Fruit fly (Drosophila melanogaster) whole organism, wandering third instar larva: ENCODE results near the gene CG32793.

Experiments used
- CG32264 ChIP-seq: fragments of 200-800 bp; sonication (Bioruptor generic); optimal IDR thresholded peaks from 2 replicates; lab custom pipeline; 2016; ENCODE audit warnings: missing biosample characterization, missing genetic modification characterization
- CG9705 ChIP-seq: fragments of 200-800 bp; sonication (Bioruptor generic); optimal IDR thresholded peaks from 2 replicates; lab custom pipeline; 2018; ENCODE audit warnings: missing biosample characterization, mild to moderate bottlenecking, missing genetic modification characterization
- CrebA ChIP-seq: fragments of 200-800 bp; sonication (Bioruptor generic); optimal IDR thresholded peaks from 2 replicates; lab custom pipeline; 2016; ENCODE audit warnings: missing biosample characterization, mild to moderate bottlenecking, missing genetic modification characterization, borderline replicate concordance
- Dfd ChIP-seq: fragments of >200 bp; optimal IDR thresholded peaks from 2 replicates; lab custom pipeline; 2017; ENCODE audit warnings: missing biosample characterization, missing genetic modification characterization
- Hnf4 ChIP-seq: fragments of 200-800 bp; sonication (Bioruptor generic); optimal IDR thresholded peaks from 2 replicates; lab custom pipeline; 2016; ENCODE audit warnings: missing biosample characterization, mild to moderate bottlenecking, missing genetic modification characterization
- Hr78 ChIP-seq: fragments of >200 bp; optimal IDR thresholded peaks from 2 replicates; lab custom pipeline; 2017; ENCODE audit warnings: missing biosample characterization, missing genetic modification characterization
- Hr83 ChIP-seq: fragments of 200-300 bp; sonication (Bioruptor generic); optimal IDR thresholded peaks from 2 replicates; lab custom pipeline; 2016; ENCODE audit warnings: missing biosample characterization, mild to moderate bottlenecking, missing genetic modification characterization, moderate library complexity; ENCODE audit not compliant: poor library complexity, severe bottlenecking
- Mio ChIP-seq: sonication (Bioruptor generic); optimal IDR thresholded peaks from 2 replicates; lab custom pipeline; 2016; ENCODE audit warnings: missing biosample characterization, missing genetic modification characterization
- Myc ChIP-seq: fragments of >200 bp; optimal IDR thresholded peaks from 2 replicates; lab custom pipeline; 2017
- N ChIP-seq: fragments of >200 bp; optimal IDR thresholded peaks from 2 replicates; lab custom pipeline; 2018; ENCODE audit warnings: missing biosample characterization, missing external identifiers, missing genetic modification characterization
- OdsH ChIP-seq: fragments of 200-800 bp; sonication (Bioruptor generic); optimal IDR thresholded peaks from 2 replicates; lab custom pipeline; 2016; ENCODE audit warnings: missing biosample characterization, mild to moderate bottlenecking, missing genetic modification characterization
- Rel ChIP-seq, 2 experiments: fragments of 200-800 bp; sonication (Bioruptor generic) in 1 of 2; optimal IDR thresholded peaks; 2 replicates in 1 of 2; 3 replicates in 1 of 2; lab custom pipeline; 2016 to 2019; ENCODE audit warnings: mild to moderate bottlenecking in 2 of 2, missing biosample characterization in 2 of 2, missing genetic modification characterization in 2 of 2, moderate library complexity in 1 of 2
- Sp1 ChIP-seq: fragments of 200-800 bp; sonication (Bioruptor generic); optimal IDR thresholded peaks from 3 replicates; lab custom pipeline; 2019; ENCODE audit warnings: missing biosample characterization, mild to moderate bottlenecking, missing genetic modification characterization, moderate library complexity
- brk ChIP-seq: fragments of 200-800 bp; sonication (Bioruptor generic); optimal IDR thresholded peaks from 2 replicates; lab custom pipeline; 2016; ENCODE audit warnings: missing biosample characterization, mild to moderate bottlenecking, missing genetic modification characterization
- dl ChIP-seq, 2 experiments: fragments of 175-275, 200-275 bp in 1 of 2; fragments of 200-275 bp in 1 of 2; sonication (Bioruptor generic); optimal IDR thresholded peaks; lab custom pipeline; 2018; ENCODE audit warnings: mild to moderate bottlenecking in 2 of 2, missing biosample characterization in 2 of 2, missing genetic modification characterization in 2 of 2, moderate library complexity in 2 of 2; ENCODE audit not compliant: partially characterized antibody in 2 of 2, insufficient read depth in 1 of 2
- dmrt93B ChIP-seq: fragments of 200-800 bp; sonication (Bioruptor generic); optimal IDR thresholded peaks from 2 replicates; lab custom pipeline; 2018; ENCODE audit warnings: missing biosample characterization, mild to moderate bottlenecking, missing genetic modification characterization
- ey ChIP-seq: fragments of 200-800 bp; sonication (Bioruptor generic); optimal IDR thresholded peaks from 2 replicates; lab custom pipeline; 2016; ENCODE audit warnings: missing biosample characterization, missing genetic modification characterization
- fru ChIP-seq: fragments of 200-800 bp; sonication (Bioruptor generic); optimal IDR thresholded peaks from 3 replicates; lab custom pipeline; 2016; ENCODE audit warnings: missing biosample characterization, mild to moderate bottlenecking, missing genetic modification characterization
- h ChIP-seq: fragments of 200-800 bp; sonication (Bioruptor generic); optimal IDR thresholded peaks from 3 replicates; lab custom pipeline; 2016; ENCODE audit warnings: missing biosample characterization, mild to moderate bottlenecking, missing genetic modification characterization
- jim ChIP-seq: fragments of 175-275, 200-325 bp; sonication (Bioruptor generic); optimal IDR thresholded peaks from 2 replicates; lab custom pipeline; 2016; ENCODE audit warnings: missing biosample characterization, mild to moderate bottlenecking, missing genetic modification characterization
- lola ChIP-seq: fragments of >200 bp; optimal IDR thresholded peaks from 2 replicates; lab custom pipeline; 2017; ENCODE audit warnings: missing biosample characterization, missing genetic modification characterization
- pan ChIP-seq: fragments of >200 bp; optimal IDR thresholded peaks from 2 replicates; lab custom pipeline; 2017
- psq ChIP-seq: fragments of 200-800 bp; sonication (Bioruptor generic); optimal IDR thresholded peaks from 3 replicates; lab custom pipeline; 2017; ENCODE audit warnings: missing biosample characterization, mild to moderate bottlenecking, missing genetic modification characterization, moderate library complexity
- rgr ChIP-seq: fragments of 200-800 bp; sonication (Bioruptor generic); optimal IDR thresholded peaks from 3 replicates; lab custom pipeline; 2016; ENCODE audit warnings: missing biosample characterization, mild to moderate bottlenecking, missing genetic modification characterization
- sage ChIP-seq: fragments of 200-800 bp; sonication (Bioruptor generic); optimal IDR thresholded peaks from 2 replicates; lab custom pipeline; 2016; ENCODE audit warnings: missing biosample characterization, mild to moderate bottlenecking, missing genetic modification characterization
- sv ChIP-seq: fragments of 200-800 bp; sonication (Bioruptor generic); optimal IDR thresholded peaks from 3 replicates; lab custom pipeline; 2016; ENCODE audit warnings: missing biosample characterization, missing genetic modification characterization
- tai ChIP-seq: sonication (Bioruptor generic); optimal IDR thresholded peaks from 2 replicates; lab custom pipeline; 2016; ENCODE audit warnings: missing biosample characterization, missing genetic modification characterization
- usp ChIP-seq: fragments of >200 bp; optimal IDR thresholded peaks from 2 replicates; lab custom pipeline; 2017; ENCODE audit warnings: missing biosample characterization, missing genetic modification characterization
- woc ChIP-seq: sonication (Bioruptor generic); optimal IDR thresholded peaks from 2 replicates; lab custom pipeline; 2016; ENCODE audit warnings: missing biosample characterization, mild to moderate bottlenecking, missing genetic modification characterization

Gene CG32793

dm6 chrX:2938556-2938955 is 9.0 kb downstream of the CG32793 start, which contains the start of gene CG14420:
CG14420 (plus strand) TSS chrX:2938856.
- TF ChIP-seq woc (GFP tag; lab: Kevin White, UChicago) (no peak), usp (GFP tag; lab: Kevin White, UChicago) (no peak), sv (GFP tag; lab: Kevin White, UChicago) (no peak)

dm6 chrX:2941108-2941507 is 11.5 kb downstream of the CG32793 start, which contains the start of gene CG14421:
CG14421 (plus strand) TSS chrX:2941408.
- no peak for TF ChIP-seq Mio (GFP tag; lab: Kevin White, UChicago)
- no peak for TF ChIP-seq fru

dm6 chrX:2943086-2943485 is 13.5 kb downstream of the CG32793 start, which contains the start of gene CG14422:
CG14422 (plus strand) TSS chrX:2943386.
- TF ChIP-seq CG32264 (GFP tag; lab: Kevin White, UChicago), result no peak
- TF ChIP-seq dmrt93B (GFP tag; lab: Kevin White, UChicago), result no peak
- no peak for TF ChIP-seq Rel (GFP tag; optimal IDR thresholded peaks at IDR 0.05; lab: Kevin White, UChicago)
- no peak for TF ChIP-seq Rel (tag; optimal IDR thresholded peaks at IDR 0.05; lab: Kevin White, UChicago)
- TF ChIP-seq fru, result no peak
- no peak for TF ChIP-seq woc (GFP tag; lab: Kevin White, UChicago)
- no peak for TF ChIP-seq Hnf4 (GFP tag; lab: Kevin White, UChicago)
- no peak for TF ChIP-seq sv (GFP tag; lab: Kevin White, UChicago)
- no peak for TF ChIP-seq ey (GFP tag; lab: Kevin White, UChicago)
- TF ChIP-seq Hr78 (GFP tag; lab: Kevin White, UChicago), result no peak
- TF ChIP-seq Dfd (GFP tag; lab: Kevin White, UChicago), result no peak
- no peak for TF ChIP-seq CrebA (GFP tag; lab: Kevin White, UChicago)
- no peak for TF ChIP-seq jim (GFP tag; lab: Kevin White, UChicago)
- no peak for TF ChIP-seq CG9705
- no peak for TF ChIP-seq Sp1 (GFP tag; lab: Kevin White, UChicago)

DNA sequence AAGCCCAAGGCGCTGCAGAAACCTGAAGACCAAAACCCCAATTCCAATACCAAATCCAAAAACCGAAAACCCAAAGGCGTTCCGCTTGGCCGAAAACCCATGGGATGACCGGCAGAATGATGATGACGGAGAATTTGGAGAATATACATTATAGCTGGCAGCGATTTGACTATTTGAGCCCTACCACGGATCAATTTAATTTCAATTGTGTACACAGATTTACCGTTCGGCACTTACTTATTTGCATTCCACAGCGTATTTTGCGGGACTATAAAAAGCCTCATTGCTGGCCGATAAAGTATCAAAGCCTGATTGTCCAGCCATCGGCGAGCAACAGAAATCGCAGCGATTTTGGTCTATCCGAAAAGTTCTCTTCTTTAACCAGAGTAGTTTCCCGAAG is 15.5 kb downstream of the CG32793 start, which contains the start of gene CG14423:
CG14423 (plus strand) TSS at position 301 of the 400 bp plus-strand sequence.
- TF ChIP-seq Dfd (GFP tag; lab: Kevin White, UChicago) (no peak), CG32264 (GFP tag; lab: Kevin White, UChicago) (no peak), Hr83 (GFP tag; lab: Kevin White, UChicago) (no peak), fru (no peak), lola (GFP tag; lab: Kevin White, UChicago) (no peak), brk (no peak), pan (lab: Kevin White, UChicago) (no peak), woc (GFP tag; lab: Kevin White, UChicago) (no peak), N (GFP tag; lab: Kevin White, UChicago) (no peak), OdsH (GFP tag; lab: Kevin White, UChicago) (no peak), Myc (lab: Kevin White, UChicago) (no peak), usp (GFP tag; lab: Kevin White, UChicago) (no peak), tai (no peak), Mio (GFP tag; lab: Kevin White, UChicago) (no peak), CG9705 (no peak), rgr (GFP tag; lab: Kevin White, UChicago) (no peak), h (GFP tag; lab: Kevin White, UChicago) (no peak)
- TF ChIP-seq, all 38 proteins: peak for 0

dm6 chrX:2946794-2947193 is 17.2 kb downstream of the CG32793 start, which contains the start of gene CG17959:
CG17959 (plus strand) TSS chrX:2947094.
- TF ChIP-seq Myc (lab: Kevin White, UChicago) (no peak), CG9705 (no peak), psq (GFP tag; lab: Kevin White, UChicago) (no peak), Hr78 (GFP tag; lab: Kevin White, UChicago) (no peak), lola (GFP tag; lab: Kevin White, UChicago) (no peak), pan (lab: Kevin White, UChicago) (no peak), Hnf4 (GFP tag; lab: Kevin White, UChicago) (no peak), CrebA (GFP tag; lab: Kevin White, UChicago) (no peak), dl (GFP tag; optimal IDR thresholded peaks at IDR 0.05; lab: Kevin White, UChicago; ENCODE audit: insufficient read depth in 1 of 2, partially characterized antibody in 2 of 2) (no peak), sage (GFP tag; lab: Kevin White, UChicago) (no peak), jim (GFP tag; lab: Kevin White, UChicago) (no peak), Sp1 (GFP tag; lab: Kevin White, UChicago) (no peak)
- TF ChIP-seq, all 38 proteins: peak for 0
